Fruit fly (Drosophila melanogaster) whole organism, embryonic: ENCODE measurements around the gene CG12054.

Experiments used
- Abd-B ChIP-seq: fragments of 200-800 bp; sonication (Bioruptor generic); optimal IDR thresholded peaks from 2 replicates; lab custom pipeline; 2018; ENCODE audit warnings: missing biosample characterization, mild to moderate bottlenecking, missing genetic modification characterization, moderate library complexity
- Awh ChIP-seq: fragments of 200-800 bp; sonication (Bioruptor generic); IDR thresholded peaks from 2 replicates; pipeline ENCODE4, ENCODE4 v1.3.6; 2022; ENCODE audit warnings: missing biosample characterization, missing genetic modification characterization
- CG11696 ChIP-seq: fragments of 200-800 bp; sonication (Bioruptor generic); IDR thresholded peaks from 2 replicates; pipeline ENCODE4 v1.3.6; 2022; ENCODE audit warnings: missing biosample characterization, missing genetic modification characterization
- CG12219 ChIP-seq: fragments of 200-800 bp; sonication (Bioruptor generic); optimal IDR thresholded peaks from 3 replicates; lab custom pipeline; 2018; ENCODE audit warnings: missing biosample characterization, mild to moderate bottlenecking, missing genetic modification characterization
- CG14014 ChIP-seq: fragments of 200-800 bp; sonication (Bioruptor generic); IDR thresholded peaks from 2 replicates; pipeline ENCODE4 v1.3.6; 2022; ENCODE audit warnings: missing biosample characterization, missing genetic modification characterization
- CG14965 ChIP-seq: fragments of 200-800 bp; sonication (Bioruptor generic); optimal IDR thresholded peaks from 2 replicates; lab custom pipeline; 2016; ENCODE audit warnings: missing biosample characterization, missing genetic modification characterization, borderline replicate concordance
- CG15479 ChIP-seq: fragments of 200-800 bp; sonication (Bioruptor generic); optimal IDR thresholded peaks from 3 replicates; lab custom pipeline; 2019; ENCODE audit warnings: missing biosample characterization, mild to moderate bottlenecking, missing genetic modification characterization, moderate library complexity
- CG17568 ChIP-seq: fragments of 200-800 bp; sonication (Bioruptor generic); optimal IDR thresholded peaks from 2 replicates; lab custom pipeline; 2018; ENCODE audit warnings: missing biosample characterization, mild to moderate bottlenecking, missing genetic modification characterization, moderate library complexity
- CG30020 ChIP-seq: fragments of 200-800 bp; optimal IDR thresholded peaks from 2 replicates; lab custom pipeline; 2019; ENCODE audit warnings: missing biosample characterization, mild to moderate bottlenecking, missing genetic modification characterization, moderate library complexity
- CG3163 ChIP-seq: fragments of 200-800 bp; sonication (Bioruptor generic); optimal IDR thresholded peaks from 3 replicates; lab custom pipeline; 2016; ENCODE audit warnings: missing biosample characterization, missing genetic modification characterization
- CG32532 ChIP-seq: fragments of 200-800 bp; sonication (Bioruptor generic); IDR thresholded peaks from 2 replicates; pipeline ENCODE4 v1.3.6; 2022; ENCODE audit warnings: missing biosample characterization, missing genetic modification characterization
- CG32772 ChIP-seq: fragments of 200-800 bp; sonication (Bioruptor generic); IDR thresholded peaks from 2 replicates; pipeline ENCODE4 v1.3.6; 2022; ENCODE audit warnings: missing biosample characterization, missing genetic modification characterization
- CG33557 ChIP-seq: fragments of 200-800 bp; sonication (Bioruptor generic); optimal IDR thresholded peaks from 2 replicates; lab custom pipeline; 2019; ENCODE audit warnings: missing biosample characterization, mild to moderate bottlenecking, missing genetic modification characterization, moderate library complexity
- CG3726 ChIP-seq: fragments of 200-800 bp; sonication (Bioruptor generic); IDR thresholded peaks from 3 replicates; pipeline ENCODE4, ENCODE4 v1.3.6; 2022; ENCODE audit warnings: missing biosample characterization, missing genetic modification characterization
- CG7357 ChIP-seq: fragments of 200-800 bp; sonication (Bioruptor generic); IDR thresholded peaks from 3 replicates; pipeline ENCODE4 v1.3.6; 2022; ENCODE audit warnings: missing biosample characterization, missing genetic modification characterization
- CG7963 ChIP-seq: fragments of 200-800 bp; sonication (Bioruptor generic); IDR thresholded peaks from 3 replicates; pipeline ENCODE4 v1.3.6; 2022; ENCODE audit warnings: missing biosample characterization, missing genetic modification characterization; ENCODE audit not compliant: partially characterized antibody
- CG8281 ChIP-seq: fragments of 200-800 bp; sonication (Bioruptor generic); optimal IDR thresholded peaks from 2 replicates; lab custom pipeline; 2018; ENCODE audit warnings: missing biosample characterization, mild to moderate bottlenecking, missing genetic modification characterization, moderate library complexity
- CTCF ChIP-seq: fragments of 200-800 bp; sonication (Bioruptor generic); optimal IDR thresholded peaks from 2 replicates; lab custom pipeline; 2017; ENCODE audit warnings: missing biosample characterization, mild to moderate bottlenecking, missing genetic modification characterization, moderate library complexity
- E2f1 ChIP-seq: fragments of 200-800 bp; sonication (Bioruptor generic); IDR thresholded peaks from 2 replicates; pipeline ENCODE4 v1.3.6; 2022; ENCODE audit warnings: missing biosample characterization, missing genetic modification characterization
- Elba2 ChIP-seq: fragments of 200-800 bp; sonication (Bioruptor generic); optimal IDR thresholded peaks from 3 replicates; lab custom pipeline; 2016; ENCODE audit warnings: missing biosample characterization, missing genetic modification characterization
- Fer1 ChIP-seq: fragments of 200-800 bp; sonication (Bioruptor generic); optimal IDR thresholded peaks from 2 replicates; lab custom pipeline; 2017; ENCODE audit warnings: missing biosample characterization, mild to moderate bottlenecking, missing genetic modification characterization
- H15 ChIP-seq: fragments of 200-800 bp; sonication (Bioruptor generic); IDR thresholded peaks from 3 replicates; pipeline ENCODE4 v1.3.6; 2022; ENCODE audit warnings: missing biosample characterization, missing genetic modification characterization
- MBD-R2 ChIP-seq: fragments of 200-800 bp; sonication (Bioruptor generic); IDR thresholded peaks from 2 replicates; pipeline ENCODE4 v1.3.6; 2022; ENCODE audit warnings: missing biosample characterization, missing genetic modification characterization
- Meics ChIP-seq: fragments of 200-800 bp; sonication (Bioruptor generic); optimal IDR thresholded peaks from 2 replicates; lab custom pipeline; 2017; ENCODE audit warnings: missing biosample characterization, mild to moderate bottlenecking, missing genetic modification characterization
- Oli ChIP-seq: fragments of 200-800 bp; sonication (Bioruptor generic); optimal IDR thresholded peaks from 2 replicates; lab custom pipeline; 2018; ENCODE audit warnings: missing biosample characterization, mild to moderate bottlenecking, missing genetic modification characterization, moderate library complexity
- Ssrp ChIP-seq: fragments of 200-800 bp; sonication (Bioruptor generic); optimal IDR thresholded peaks from 2 replicates; lab custom pipeline; 2018; ENCODE audit warnings: missing biosample characterization, mild to moderate bottlenecking, missing genetic modification characterization, moderate library complexity
- Trl ChIP-seq, 3 experiments: fragments of >200 bp in 2 of 3; fragments of 200-800 bp in 1 of 3; sonication (Bioruptor generic) in 1 of 3; optimal IDR thresholded peaks; 2 replicates in 1 of 3; 3 replicates in 2 of 3; lab custom pipeline; 2016 to 2017; ENCODE audit warnings: missing biosample characterization in 1 of 3, missing genetic modification characterization in 1 of 3
- Vsx1 ChIP-seq: fragments of 200-800 bp; sonication (Bioruptor generic); optimal IDR thresholded peaks from 2 replicates; lab custom pipeline; 2017; ENCODE audit warnings: missing biosample characterization, mild to moderate bottlenecking, missing genetic modification characterization, missing genetic modification reagents
- bbx ChIP-seq: fragments of 200-800 bp; sonication (Bioruptor generic); IDR thresholded peaks from 2 replicates; pipeline ENCODE4 v1.3.6; 2022; ENCODE audit warnings: missing biosample characterization, missing genetic modification characterization; ENCODE audit not compliant: partially characterized antibody
- corto ChIP-seq: fragments of 200-800 bp; sonication (Bioruptor generic); optimal IDR thresholded peaks from 2 replicates; lab custom pipeline; 2016; ENCODE audit warnings: missing biosample characterization, mild to moderate bottlenecking, missing genetic modification characterization, moderate library complexity
- dm ChIP-seq: fragments of 200-800 bp; sonication (Bioruptor generic); optimal IDR thresholded peaks from 3 replicates; lab custom pipeline; 2016; ENCODE audit warnings: missing biosample characterization, missing genetic modification characterization
- gcm ChIP-seq: fragments of 200-800 bp; sonication (Bioruptor generic); optimal IDR thresholded peaks from 2 replicates; lab custom pipeline; 2019; ENCODE audit warnings: missing biosample characterization, mild to moderate bottlenecking, missing genetic modification characterization, moderate library complexity
- grn ChIP-seq: fragments of 200-800 bp; sonication (Bioruptor generic); optimal IDR thresholded peaks from 3 replicates; lab custom pipeline; 2017; ENCODE audit warnings: missing biosample characterization, missing genetic modification characterization
- gt ChIP-seq: fragments of 200-800 bp; sonication (Bioruptor generic); IDR thresholded peaks from 2 replicates; pipeline ENCODE4 v1.3.6; 2022; ENCODE audit warnings: missing biosample characterization, missing genetic modification characterization
- ham ChIP-seq: fragments of 200-800 bp; sonication (Bioruptor generic); IDR thresholded peaks from 2 replicates; pipeline ENCODE4 v1.3.6; 2022; ENCODE audit warnings: missing biosample characterization, missing genetic modification characterization
- luna ChIP-seq: fragments of 200-800 bp; sonication (Bioruptor generic); optimal IDR thresholded peaks from 2 replicates; lab custom pipeline; 2016; ENCODE audit warnings: missing biosample characterization, missing genetic modification characterization
- maf-S ChIP-seq: fragments of 200-800 bp; sonication (Bioruptor generic); optimal IDR thresholded peaks from 2 replicates; lab custom pipeline; 2016; ENCODE audit warnings: missing biosample characterization, missing genetic modification characterization
- nmo ChIP-seq: fragments of 200-800 bp; sonication (Bioruptor generic); optimal IDR thresholded peaks from 2 replicates; lab custom pipeline; 2018; ENCODE audit warnings: missing biosample characterization, mild to moderate bottlenecking, missing genetic modification characterization, moderate library complexity
- pita ChIP-seq: fragments of 200-800 bp; sonication (Bioruptor generic); optimal IDR thresholded peaks from 2 replicates; lab custom pipeline; 2017; ENCODE audit warnings: missing biosample characterization, mild to moderate bottlenecking, missing genetic modification characterization
- pnt ChIP-seq: fragments of 200-800 bp; sonication (Bioruptor generic); optimal IDR thresholded peaks from 3 replicates; lab custom pipeline; 2016; ENCODE audit warnings: missing biosample characterization, missing genetic modification characterization
- prd ChIP-seq, 3 experiments: fragments of >200 bp in 2 of 3; fragments of 200-800 bp in 1 of 3; sonication (Bioruptor generic) in 1 of 3; optimal IDR thresholded peaks in 2 of 3; IDR thresholded peaks in 1 of 3; 2 replicates in 2 of 3; 3 replicates in 1 of 3; pipeline versions ENCODE4 v1.3.6 to Lab custom; 2017 to 2022; ENCODE audit warnings: missing biosample characterization in 1 of 3, missing genetic modification characterization in 1 of 3
- pros ChIP-seq: fragments of 200-800 bp; sonication (Bioruptor generic); optimal IDR thresholded peaks from 3 replicates; lab custom pipeline; 2019; ENCODE audit warnings: missing biosample characterization, mild to moderate bottlenecking, missing genetic modification characterization, moderate library complexity
- ranshi ChIP-seq: fragments of 200-800 bp; sonication (Bioruptor generic); IDR thresholded peaks from 2 replicates; pipeline ENCODE4 v1.3.6; 2022; ENCODE audit warnings: missing biosample characterization, missing genetic modification characterization
- sc ChIP-seq, 3 experiments: fragments of >200 bp in 2 of 3; fragments of 200-800 bp in 1 of 3; sonication (Bioruptor generic) in 1 of 3; optimal IDR thresholded peaks; 2 replicates in 2 of 3; 3 replicates in 1 of 3; lab custom pipeline; 2017; ENCODE audit warnings: mild to moderate bottlenecking in 1 of 3, missing biosample characterization in 1 of 3, missing genetic modification characterization in 1 of 3, missing genetic modification reagents in 1 of 3
- sr ChIP-seq: fragments of 200-800 bp; sonication (Bioruptor generic); IDR thresholded peaks from 3 replicates; pipeline ENCODE4 v1.3.6; 2022; ENCODE audit warnings: missing biosample characterization, missing genetic modification characterization
- tio ChIP-seq: fragments of 200-800 bp; sonication (Bioruptor generic); optimal IDR thresholded peaks from 2 replicates; lab custom pipeline; 2017; ENCODE audit warnings: missing biosample characterization, missing genetic modification characterization, inconsistent platforms
- vfl ChIP-seq: fragments of 200-800 bp; sonication (Bioruptor generic); optimal IDR thresholded peaks from 2 replicates; lab custom pipeline; 2016; ENCODE audit warnings: missing biosample characterization, missing genetic modification characterization

Gene CG12054

dm6 chr3R:31252093-31252962 is 31.8 kb downstream of the CG12054 start, which contains the start of the genes qless and mRpL32 (continued):
- TF ChIP-seq E2f1, result peak; percentile 86
- TF ChIP-seq Abd-B, result no peak
- no peak for TF ChIP-seq Elba2
- peak; percentile 71 for TF ChIP-seq nmo (GFP tag; lab: Kevin White, UChicago)
- TF ChIP-seq CG33557, result no peak
- no peak for TF ChIP-seq CTCF (GFP tag; lab: Kevin White, UChicago)
- no peak for TF ChIP-seq Vsx1
- no peak for TF ChIP-seq ham
- peak; percentile 80 for TF ChIP-seq gt (GFP tag; lab: Robert Waterston, UW)
- TF ChIP-seq pros (GFP tag; lab: Kevin White, UChicago), result no peak
- TF ChIP-seq corto (GFP tag; lab: Kevin White, UChicago), result no peak
- TF ChIP-seq Oli (tag; lab: Kevin White, UChicago), result no peak
- no peak for TF ChIP-seq Ssrp (tag; lab: Kevin White, UChicago)
- no peak for TF ChIP-seq CG8281
- peak; percentile 22 for TF ChIP-seq maf-S (GFP tag; lab: Kevin White, UChicago)
- TF ChIP-seq vfl (GFP tag; lab: Kevin White, UChicago), result peak; percentile 36
- no peak for TF ChIP-seq CG3163 (GFP tag; lab: Kevin White, UChicago)
- peak; percentile 80; the same call in 1 of the 2 replicates for TF ChIP-seq MBD-R2 (GFP tag; lab: Robert Waterston, UW)
- TF ChIP-seq tio (GFP tag; lab: Kevin White, UChicago), result no peak
- TF ChIP-seq dm (GFP tag; lab: Kevin White, UChicago), result peak; percentile 35
- peak; percentile 80 for TF ChIP-seq H15 (GFP tag; lab: Robert Waterston, UW)
- no peak for TF ChIP-seq CG17568 (GFP tag; lab: Kevin White, UChicago)
- peak; percentile 56 for TF ChIP-seq CG15479
- peak; percentile 28 for TF ChIP-seq Fer1 (GFP tag; lab: Kevin White, UChicago)
- TF ChIP-seq CG7357 (GFP tag; lab: Robert Waterston, UW), result peak; percentile 70; the same call in 2 of the 3 replicates
- peak; percentile 50; the same call in 1 of the 2 replicates for TF ChIP-seq CG11696
- TF ChIP-seq luna (GFP tag; lab: Kevin White, UChicago), result no peak
- TF ChIP-seq bbx (GFP tag; lab: Robert Waterston, UW), result peak; percentile 63
- TF ChIP-seq CG30020, result peak; percentile 15
- no peak for TF ChIP-seq pita (GFP tag; lab: Kevin White, UChicago)
- TF ChIP-seq CG32532 (GFP tag; lab: Robert Waterston, UW), result peak; percentile 85
- no peak for TF ChIP-seq CG14014 (GFP tag; lab: Robert Waterston, UW)
- TF ChIP-seq grn (GFP tag; lab: Kevin White, UChicago), result no peak
- peak; percentile 71; the same call in 1 of the 3 replicates for TF ChIP-seq CG3726 (GFP tag; lab: Robert Waterston, UW)
- TF ChIP-seq gcm (GFP tag; lab: Kevin White, UChicago), result peak; percentile 24
- TF ChIP-seq Awh, result peak; percentile 76
- TF ChIP-seq ranshi, result 0 out of 2 replicates have a peak, but pooled peaks have one; percentile 41
- peak; percentile 39 for TF ChIP-seq pnt
- no peak for TF ChIP-seq Trl (optimal IDR thresholded peaks at IDR 0.05; lab: Kevin White, UChicago)
- peak; percentile 77 for TF ChIP-seq Trl (GFP tag; optimal IDR thresholded peaks at IDR 0.05; lab: Kevin White, UChicago)
- no peak for TF ChIP-seq CG7963
- no peak for TF ChIP-seq CG12219 (GFP tag; lab: Kevin White, UChicago)
- peak; percentile 72 for TF ChIP-seq CG32772
- TF ChIP-seq sr, result peak; percentile 31; the same call in 1 of the 3 replicates
- TF ChIP-seq CG14965 (GFP tag; lab: Kevin White, UChicago), result no peak
- TF ChIP-seq sc (optimal IDR thresholded peaks at IDR 0.05; lab: Kevin White, UChicago), result no peak
- TF ChIP-seq sc (GFP tag; optimal IDR thresholded peaks at IDR 0.05; lab: Kevin White, UChicago), result no peak
- no peak for TF ChIP-seq prd (optimal IDR thresholded peaks at IDR 0.05; lab: Kevin White, UChicago)
- peak; percentile 94 for TF ChIP-seq prd (GFP tag; IDR thresholded peaks at IDR 0.05; lab: Robert Waterston, UW)
- TF ChIP-seq Meics (GFP tag; lab: Kevin White, UChicago), result no peak
